Worm (Caenorhabditis elegans): ENCODE results near the gene nhr-27.

DNA sequence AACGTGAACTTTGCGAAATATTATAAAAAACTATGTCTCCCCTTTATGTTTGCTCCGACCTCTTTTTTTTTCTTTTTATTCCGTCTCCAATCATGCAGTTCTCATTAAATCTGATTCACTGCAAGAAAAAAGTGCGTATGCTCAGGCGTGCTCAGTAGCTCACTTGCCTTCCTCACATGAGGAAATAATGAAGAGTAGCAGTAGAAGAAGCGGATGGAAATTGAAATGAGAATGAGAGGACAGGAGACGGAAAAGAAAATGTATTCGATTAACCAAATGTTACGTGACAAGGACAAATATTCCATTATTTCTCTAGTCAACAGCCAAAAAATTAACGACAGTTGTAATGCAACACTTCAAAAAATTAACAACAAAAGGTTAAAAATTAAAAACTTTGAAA, 95.1 kb downstream of the nhr-27 start:
- no peak for TF ChIP-seq him-1 (tag; optimal IDR thresholded peaks at IDR 0.05)
- TF ChIP-seq lsy-27 (tag; optimal IDR thresholded peaks at IDR 0.05; ENCODE audit: borderline replicate concordance, insufficient read depth) = no peak
- no peak for TF ChIP-seq repo-1 (tag; optimal IDR thresholded peaks at IDR 0.05)
- TF ChIP-seq tbp1 (GFP tag; optimal IDR thresholded peaks at IDR 0.05) = no peak

Data from whole organism, young adult.